Worm (Caenorhabditis elegans) whole organism, mixed stage, embryonic: ENCODE results near the gene Y49A3A.4.

Source experiments
- M03D4.4 ChIP-seq: sonication (generic microtip); optimal IDR thresholded peaks from 2 replicates; lab custom pipeline; 2017; ENCODE audit warnings: mild to moderate bottlenecking, missing genetic modification characterization, missing compliant biosample characterization
- blmp-1 ChIP-seq: fragments of 150-350 bp; optimal IDR thresholded peaks from 2 replicates; lab custom pipeline; 2014; ENCODE audit warnings: missing biosample characterization, missing genetic modification characterization
- ceh-43 ChIP-seq: fragments of 200-800 bp; sonication (Bioruptor generic); optimal IDR thresholded peaks from 2 replicates; lab custom pipeline; 2018; ENCODE audit warnings: mild to moderate bottlenecking, missing genetic modification characterization, moderate library complexity, missing compliant biosample characterization
- elt-3 ChIP-seq: fragments of 150-350 bp; optimal IDR thresholded peaks from 2 replicates; lab custom pipeline; 2014; ENCODE audit warnings: missing biosample characterization, missing genetic modification characterization
- ham-2 ChIP-seq: fragments of 200-800 bp; sonication (Bioruptor generic); optimal IDR thresholded peaks from 2 replicates; lab custom pipeline; 2018; ENCODE audit warnings: mild to moderate bottlenecking, missing genetic modification characterization, missing compliant biosample characterization
- lin-13 ChIP-seq: fragments of 150-350 bp; optimal IDR thresholded peaks from 2 replicates; lab custom pipeline; 2014; ENCODE audit warnings: missing biosample characterization, missing genetic modification characterization
- mab-5 ChIP-seq: fragments of 150-350 bp; optimal IDR thresholded peaks from 2 replicates; lab custom pipeline; 2014; ENCODE audit warnings: missing biosample characterization, missing genetic modification characterization
- mep-1 ChIP-seq: fragments of 150-350 bp; optimal IDR thresholded peaks from 2 replicates; lab custom pipeline; 2017; ENCODE audit warnings: missing biosample characterization, missing genetic modification reagents, missing genetic modification characterization, inconsistent platforms
- nhr-28 ChIP-seq: fragments of 150-350 bp; optimal IDR thresholded peaks from 2 replicates; lab custom pipeline; 2014; ENCODE audit warnings: missing biosample characterization, missing genetic modification characterization
- pha-4 ChIP-seq: fragments of 150-350 bp; optimal IDR thresholded peaks from 2 replicates; lab custom pipeline; 2018; ENCODE audit warnings: missing biosample characterization, missing genetic modification reagents, missing genetic modification characterization
- sptf-1 ChIP-seq: sonication (generic microtip); optimal IDR thresholded peaks from 2 replicates; lab custom pipeline; 2017; ENCODE audit warnings: mild to moderate bottlenecking, missing genetic modification characterization, moderate library complexity, missing compliant biosample characterization
- tbx-8 ChIP-seq: fragments of 200-800 bp; sonication (Bioruptor generic); optimal IDR thresholded peaks from 2 replicates; lab custom pipeline; 2018; ENCODE audit warnings: mild to moderate bottlenecking, missing genetic modification characterization, moderate library complexity, missing compliant biosample characterization
- unc-62 ChIP-seq: fragments of 150-350 bp; optimal IDR thresholded peaks from 2 replicates; lab custom pipeline; 2014; ENCODE audit warnings: missing biosample characterization, missing genetic modification reagents, missing genetic modification characterization

ce11 chrV:14355738-14356368, 2.8 kb downstream of the Y49A3A.4 start, which contains the start of gene cyn-1:
- TF ChIP-seq elt-3, result no peak
- peak; percentile 77 for TF ChIP-seq pha-4
- peak; percentile 53 for TF ChIP-seq sptf-1 (tag; lab: Kevin White, UChicago)
- no peak for TF ChIP-seq nhr-28
- TF ChIP-seq unc-62 (GFP tag; lab: Kevin White, UChicago), result no peak
- TF ChIP-seq blmp-1 (tag; lab: Kevin White, UChicago), result no peak
- TF ChIP-seq tbx-8 (GFP tag; lab: Kevin White, UChicago), result no peak
- TF ChIP-seq M03D4.4 (tag; lab: Kevin White, UChicago), result no peak
- no peak for TF ChIP-seq ham-2 (GFP tag; lab: Kevin White, UChicago)
- TF ChIP-seq ceh-43 (GFP tag; lab: Kevin White, UChicago), result no peak
- TF ChIP-seq mep-1 (tag; lab: Kevin White, UChicago), result peak; percentile 36
- TF ChIP-seq mab-5 (tag; lab: Kevin White, UChicago), result no peak
- TF ChIP-seq lin-13 (tag; lab: Kevin White, UChicago), result peak; percentile 74
